Worm (Caenorhabditis elegans) whole organism, L3 larva: Measurements from ENCODE around the gene str-200.

ENCODE experiments used
- ZK546.5 ChIP-seq: sonication (generic microtip); optimal IDR thresholded peaks from 2 replicates; lab custom pipeline; 2017; ENCODE audit warnings: missing biosample characterization, missing genetic modification characterization
- ceh-16 ChIP-seq: sonication (generic microtip); optimal IDR thresholded peaks from 2 replicates; lab custom pipeline; 2017; ENCODE audit warnings: missing biosample characterization, missing genetic modification characterization
- ceh-28 ChIP-seq: fragments of 150-350 bp; optimal IDR thresholded peaks from 2 replicates; lab custom pipeline; 2014; ENCODE audit warnings: missing biosample characterization, missing genetic modification reagents, missing genetic modification characterization
- ceh-9 ChIP-seq: sonication (generic microtip); optimal IDR thresholded peaks from 2 replicates; lab custom pipeline; 2018; ENCODE audit warnings: missing biosample characterization, missing genetic modification characterization
- daf-12 ChIP-seq: fragments of 150-350 bp; optimal IDR thresholded peaks from 2 replicates; lab custom pipeline; 2014; ENCODE audit warnings: missing biosample characterization, missing genetic modification reagents, missing genetic modification characterization
- egl-27 ChIP-seq: sonication (generic microtip); optimal IDR thresholded peaks from 4 replicates; lab custom pipeline; 2017; ENCODE audit warnings: missing biosample characterization, missing genetic modification reagents, missing genetic modification characterization
- egl-5 ChIP-seq: fragments of 150-350 bp; optimal IDR thresholded peaks from 2 replicates; lab custom pipeline; 2017; ENCODE audit warnings: missing biosample characterization, missing genetic modification reagents, missing genetic modification characterization, inconsistent platforms
- elt-1 ChIP-seq: fragments of 150-350 bp; optimal IDR thresholded peaks from 2 replicates; lab custom pipeline; 2014; ENCODE audit warnings: missing biosample characterization, missing genetic modification characterization
- elt-2 ChIP-seq: sonication (generic microtip); optimal IDR thresholded peaks from 2 replicates; lab custom pipeline; 2016; ENCODE audit warnings: missing genetic modification reagents, mild to moderate bottlenecking, missing genetic modification characterization, missing compliant biosample characterization
- elt-3 ChIP-seq, 3 experiments: fragments of 150-350 bp in 1 of 3; sonication (generic microtip) in 2 of 3; optimal IDR thresholded peaks; 2 replicates in 2 of 3; 4 replicates in 1 of 3; lab custom pipeline; 2014 to 2017; ENCODE audit warnings: missing biosample characterization in 3 of 3, missing genetic modification characterization in 3 of 3
- eor-1 ChIP-seq, 2 experiments: fragments of 150-350 bp; optimal IDR thresholded peaks; 2 replicates each; lab custom pipeline; 2014 to 2018; ENCODE audit warnings: missing biosample characterization in 2 of 2, missing genetic modification characterization in 2 of 2
- fkh-10 ChIP-seq: sonication (generic microtip); optimal IDR thresholded peaks from 2 replicates; lab custom pipeline; 2017; ENCODE audit warnings: missing biosample characterization, missing genetic modification reagents, missing genetic modification characterization
- fkh-2 ChIP-seq: fragments of 150-350 bp; optimal IDR thresholded peaks from 2 replicates; lab custom pipeline; 2014; ENCODE audit warnings: missing biosample characterization, missing genetic modification reagents, missing genetic modification characterization
- hmg-11 ChIP-seq: sonication (generic microtip); optimal IDR thresholded peaks from 2 replicates; lab custom pipeline; 2016; ENCODE audit warnings: missing genetic modification characterization, missing compliant biosample characterization
- jun-1 ChIP-seq: fragments of 150-350 bp; optimal IDR thresholded peaks from 2 replicates; lab custom pipeline; 2014; ENCODE audit warnings: missing biosample characterization, missing genetic modification reagents, missing genetic modification characterization
- lin-15B ChIP-seq: fragments of 150-350 bp; optimal IDR thresholded peaks from 2 replicates; lab custom pipeline; 2014; ENCODE audit warnings: missing biosample characterization, missing genetic modification characterization
- lin-39 ChIP-seq: fragments of 150-350 bp; optimal IDR thresholded peaks from 2 replicates; lab custom pipeline; 2018; ENCODE audit warnings: missing biosample characterization, missing genetic modification reagents, missing genetic modification characterization
- lsy-12 ChIP-seq: sonication (generic microtip); optimal IDR thresholded peaks from 2 replicates; lab custom pipeline; 2016; ENCODE audit warnings: mild to moderate bottlenecking, missing genetic modification characterization, missing compliant biosample characterization
- mdl-1 ChIP-seq: fragments of 150-350 bp; optimal IDR thresholded peaks from 2 replicates; lab custom pipeline; 2014; ENCODE audit warnings: missing biosample characterization, missing genetic modification characterization
- mml-1 ChIP-seq: fragments of 150-350 bp; sonication (generic microtip); optimal IDR thresholded peaks from 3 replicates; lab custom pipeline; 2014; ENCODE audit warnings: missing biosample characterization, missing genetic modification characterization
- nhr-12 ChIP-seq: fragments of 150-350 bp; optimal IDR thresholded peaks from 2 replicates; lab custom pipeline; 2014; ENCODE audit warnings: missing biosample characterization, missing genetic modification characterization
- nhr-25 ChIP-seq: sonication (generic microtip); optimal IDR thresholded peaks from 2 replicates; lab custom pipeline; 2017; ENCODE audit warnings: missing biosample characterization, missing genetic modification characterization
- nhr-43 ChIP-seq: sonication (generic microtip); optimal IDR thresholded peaks from 2 replicates; lab custom pipeline; 2016; ENCODE audit warnings: mild to moderate bottlenecking, missing genetic modification characterization, missing compliant biosample characterization; ENCODE audit not compliant: poor library complexity, severe bottlenecking
- nhr-67 ChIP-seq: fragments of 150-350 bp; optimal IDR thresholded peaks from 2 replicates; lab custom pipeline; 2014; ENCODE audit warnings: missing biosample characterization, missing genetic modification characterization
- nhr-76 ChIP-seq: fragments of 150-350 bp; sonication (generic microtip); optimal IDR thresholded peaks from 5 replicates; lab custom pipeline; 2014; ENCODE audit warnings: missing biosample characterization, missing genetic modification characterization
- nhr-77 ChIP-seq: fragments of 150-350 bp; optimal IDR thresholded peaks from 2 replicates; lab custom pipeline; 2014; ENCODE audit warnings: missing biosample characterization, missing genetic modification characterization
- pha-4 ChIP-seq: fragments of 150-350 bp; optimal IDR thresholded peaks from 2 replicates; lab custom pipeline; 2014; ENCODE audit warnings: missing biosample characterization, missing genetic modification reagents, missing genetic modification characterization
- sea-2 ChIP-seq: fragments of 150-350 bp; sonication (generic microtip); optimal IDR thresholded peaks from 4 replicates; lab custom pipeline; 2014; ENCODE audit warnings: missing biosample characterization, missing genetic modification reagents, missing genetic modification characterization
- skn-1 ChIP-seq: fragments of 150-350 bp; optimal IDR thresholded peaks from 2 replicates; lab custom pipeline; 2014; ENCODE audit warnings: missing biosample characterization, missing genetic modification characterization
- unc-39 ChIP-seq: sonication (generic microtip); optimal IDR thresholded peaks from 4 replicates; lab custom pipeline; 2017; ENCODE audit warnings: missing biosample characterization, missing genetic modification characterization
- unc-62 ChIP-seq: fragments of 150-350 bp; sonication (generic microtip); optimal IDR thresholded peaks from 4 replicates; lab custom pipeline; 2014; ENCODE audit warnings: missing biosample characterization, missing genetic modification reagents, missing genetic modification characterization
- zag-1 ChIP-seq: fragments of 150-350 bp; optimal IDR thresholded peaks from 2 replicates; lab custom pipeline; 2014; ENCODE audit warnings: missing biosample characterization, missing genetic modification characterization
- ztf-4 ChIP-seq: fragments of 150-350 bp; optimal IDR thresholded peaks from 2 replicates; lab custom pipeline; 2014; ENCODE audit warnings: missing biosample characterization, missing genetic modification characterization

The str-200 gene

DNA sequence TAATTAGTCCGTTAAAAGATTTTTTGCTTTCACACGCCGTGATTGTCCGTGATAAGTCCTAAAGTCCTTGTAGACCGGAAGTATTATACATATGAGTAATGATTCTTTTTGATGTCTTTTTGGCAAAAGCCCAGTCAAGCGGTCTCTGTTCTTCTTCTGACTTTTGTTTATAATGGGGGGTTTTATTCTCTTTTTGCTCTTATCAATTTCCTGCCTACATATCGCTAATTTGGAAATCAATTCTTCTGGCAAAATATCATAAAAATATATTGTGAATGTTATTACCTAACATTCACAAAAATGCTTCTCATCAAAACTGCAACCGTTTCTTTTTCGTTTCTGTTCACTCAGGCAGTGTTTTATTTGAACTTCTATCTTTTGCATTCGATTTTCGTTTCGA, 18.5 kb upstream of the str-200 start, which contains the start of gene srbc-61:
srbc-61 (plus strand) TSS at position 301 of the 400 bp plus-strand sequence.
- no peak for TF ChIP-seq nhr-77
- TF ChIP-seq egl-5 (tag; lab: Kevin White, UChicago) = no peak

DNA sequence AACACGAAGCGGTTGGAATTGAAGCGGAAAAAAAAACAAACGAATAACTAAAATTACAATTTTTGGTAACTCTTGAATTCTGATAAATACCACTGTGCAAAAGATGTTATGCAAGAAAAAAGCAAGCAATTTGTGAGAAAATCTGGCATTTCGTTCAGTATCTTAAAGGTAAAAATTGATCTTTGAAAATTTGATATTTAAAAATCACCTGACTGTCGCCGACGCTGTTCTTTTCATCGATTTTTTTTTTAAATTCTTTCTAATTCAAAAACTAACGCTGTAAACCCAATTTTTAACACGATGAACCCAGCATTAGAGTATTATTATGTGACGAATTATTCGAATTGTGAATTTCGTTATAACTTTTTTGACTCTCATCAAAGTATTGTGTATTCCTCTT, 15.7 kb upstream of the str-200 start, which contains the start of gene srh-123:
srh-123 (plus strand) TSS at position 301 of the 400 bp plus-strand sequence.
- TF ChIP-seq eor-1 (tag; optimal IDR thresholded peaks at IDR 0.05; lab: Kevin White, UChicago) (no peak), nhr-67 (no peak), egl-5 (tag; lab: Kevin White, UChicago) (no peak), lin-39 (no peak), ZK546.5 (tag; lab: Kevin White, UChicago) (no peak), hmg-11 (tag; lab: Kevin White, UChicago) (no peak), nhr-43 (tag; lab: Kevin White, UChicago) (no peak), fkh-2 (no peak), fkh-10 (no peak), sea-2 (GFP tag; lab: Kevin White, UChicago) (no peak), egl-27 (tag; lab: Kevin White, UChicago) (no peak), ceh-16 (tag; lab: Kevin White, UChicago) (no peak), lsy-12 (tag; lab: Kevin White, UChicago) (no peak)
- TF ChIP-seq, all 47 proteins: peak for 0

DNA sequence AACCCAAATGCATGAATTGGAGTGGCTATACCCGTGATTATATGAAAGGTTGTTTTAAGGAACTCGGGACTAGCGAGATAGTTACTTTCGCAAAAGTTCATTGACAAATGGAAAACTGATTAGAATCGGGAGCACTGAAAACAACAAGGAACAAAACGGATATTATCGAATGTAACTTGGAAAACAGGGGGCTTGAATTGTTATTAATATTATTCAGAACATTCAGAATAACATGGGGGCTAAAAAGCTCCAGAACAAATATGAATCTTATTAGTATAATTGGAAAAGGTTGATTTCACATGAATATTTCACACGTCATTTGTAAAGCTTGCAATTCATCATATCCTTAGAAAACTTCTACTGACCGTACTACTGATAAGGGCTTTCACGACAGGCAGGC, 13.6 kb upstream of the str-200 start, which contains the start of gene srh-235:
srh-235 (minus strand) TSS at position 101 of the 400 bp plus-strand sequence.
- TF ChIP-seq elt-1 (tag; lab: Kevin White, UChicago) = no peak

- no peak for TF ChIP-seq nhr-12
- TF ChIP-seq elt-1 (tag; lab: Kevin White, UChicago) = no peak
- no peak for TF ChIP-seq ztf-4
- TF ChIP-seq unc-62 (GFP tag; lab: Kevin White, UChicago) = no peak
- no peak for TF ChIP-seq zag-1 (tag; lab: Kevin White, UChicago)
- TF ChIP-seq mdl-1 (tag; lab: Kevin White, UChicago) = no peak
- TF ChIP-seq lsy-12 (tag; lab: Kevin White, UChicago) = no peak
- TF ChIP-seq lin-39 = no peak
- no peak for TF ChIP-seq skn-1 (tag; lab: Kevin White, UChicago)
- TF ChIP-seq egl-5 (tag; lab: Kevin White, UChicago) = no peak
- TF ChIP-seq nhr-76 (tag; lab: Kevin White, UChicago) = no peak
- no peak for TF ChIP-seq jun-1
- no peak for TF ChIP-seq nhr-77
- TF ChIP-seq sea-2 (GFP tag; lab: Kevin White, UChicago) = no peak
- TF ChIP-seq ceh-28 (tag; lab: Kevin White, UChicago) = no peak
- no peak for TF ChIP-seq elt-3 (tag; optimal IDR thresholded peaks at IDR 0.05; lab: Kevin White, UChicago)
Measured at ce11 chrV:17469180-17469579, 11.2 kb upstream of the str-200 start, which contains the start of gene F20E11.17. Gene F20E11.17, minus strand, starts transcription at chrV:17469280.

DNA sequence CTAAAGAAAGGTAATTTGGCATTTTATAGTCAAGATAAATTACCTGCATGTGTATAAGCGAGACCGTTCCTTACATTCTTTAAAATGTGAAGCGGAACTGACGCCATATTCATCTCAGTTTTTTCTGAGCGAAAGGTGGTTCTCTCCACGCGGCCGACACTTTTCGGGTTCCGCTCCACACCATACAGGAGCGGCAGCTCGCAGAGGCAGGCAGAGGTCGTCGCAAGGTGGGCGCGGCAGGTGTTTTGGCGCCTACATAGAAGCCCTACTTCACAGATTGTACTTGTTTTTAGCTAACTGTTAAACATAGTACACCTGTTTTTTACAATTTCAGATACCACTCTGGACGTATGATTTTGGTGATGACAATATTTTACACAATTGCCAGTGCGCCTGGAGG, 9.9 kb upstream of the str-200 start:
- TF ChIP-seq nhr-25 (tag; lab: Kevin White, UChicago) = no peak
- TF ChIP-seq fkh-2 = no peak
- TF ChIP-seq mml-1 (tag; lab: Kevin White, UChicago) = no peak
- no peak for TF ChIP-seq ceh-28 (tag; lab: Kevin White, UChicago)
- no peak for TF ChIP-seq mdl-1 (tag; lab: Kevin White, UChicago)
- no peak for TF ChIP-seq lin-15B
- no peak for TF ChIP-seq nhr-12
- no peak for TF ChIP-seq daf-12
- no peak for TF ChIP-seq pha-4 (tag; lab: Kevin White, UChicago)
- TF ChIP-seq unc-39 (tag; lab: Kevin White, UChicago) = no peak
- no peak for TF ChIP-seq elt-2 (tag; lab: Kevin White, UChicago)
- TF ChIP-seq ceh-9 (tag; lab: Kevin White, UChicago) = no peak
- no peak for TF ChIP-seq egl-27 (tag; lab: Kevin White, UChicago)
- TF ChIP-seq jun-1 = no peak
- TF ChIP-seq sea-2 (GFP tag; lab: Kevin White, UChicago) = no peak
- TF ChIP-seq eor-1 (tag; optimal IDR thresholded peaks at IDR 0.05; lab: Kevin White, UChicago) = no peak
